Fruit fly (Drosophila melanogaster) S2 (cell line): ENCODE measurements around the gene Acp26Aa.

Source experiments
- CG8478 ChIP-seq: fragments of >200 bp; optimal IDR thresholded peaks from 2 replicates; lab custom pipeline; 2018
- CTCF ChIP-seq, 2 experiments: fragments of >200 bp; optimal IDR thresholded peaks; 2 replicates each; lab custom pipeline; 2018

dm6 chr2L:5893796-5894195, at the start of gene Acp26Aa:
- TF ChIP-seq CG8478 = no peak
- no peak for TF ChIP-seq CTCF (optimal IDR thresholded peaks at IDR 0.05; lab: Kevin White, UChicago)
